Worm (Caenorhabditis elegans): Measurements from ENCODE around the gene clec-175.
A peak's percentile ranks its signal among the peaks of the same experiment; 100 is the strongest.

The clec-175 gene

DNA sequence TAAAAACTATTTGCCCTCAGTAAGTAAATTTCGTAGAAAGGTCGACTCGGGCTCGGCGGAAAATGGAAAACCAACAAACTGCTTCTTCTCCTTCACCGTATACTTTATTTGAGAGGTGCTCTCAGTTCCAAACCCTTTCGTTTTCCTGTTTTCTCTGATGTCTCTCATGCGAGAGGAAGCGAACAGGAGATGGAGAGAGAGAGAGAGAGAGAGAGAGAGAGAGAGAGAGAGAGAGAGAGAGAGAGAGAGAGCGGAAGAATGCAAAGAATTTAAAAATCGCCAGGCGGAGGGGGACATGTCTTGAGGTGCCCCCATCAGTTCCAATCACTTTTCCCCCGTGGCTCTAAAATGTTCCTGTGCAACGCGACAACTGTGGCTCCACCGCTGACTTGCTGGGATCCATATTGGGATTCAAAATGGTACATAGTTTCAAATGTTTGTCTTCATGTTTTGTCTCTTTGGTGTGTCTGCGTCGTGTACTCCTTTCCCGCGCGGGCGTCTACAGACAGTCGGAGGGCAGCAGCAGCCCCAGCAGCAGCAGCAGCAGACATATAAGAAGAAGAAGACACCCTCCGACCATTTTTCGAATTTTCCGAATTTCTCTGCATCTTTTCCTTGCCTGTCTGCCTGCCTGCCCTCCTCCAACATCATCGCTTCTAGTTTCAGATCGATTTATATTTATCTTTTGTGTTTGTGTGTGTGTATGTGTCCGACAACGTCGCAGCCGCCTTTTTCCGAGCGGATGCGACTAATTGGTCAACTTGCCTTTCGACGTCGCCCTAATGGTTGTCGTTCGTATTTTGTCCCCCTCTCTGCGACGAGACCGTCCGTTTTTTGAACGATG lies 32.4 kb downstream of the clec-175 start, which contains the start of gene R08C7.11:
TSS of gene R08C7.11 (minus strand) at position 608 of the 844 bp plus-strand sequence.
- TF ChIP-seq tbx-2 (tag; optimal IDR thresholded peaks at IDR 0.05): no peak
- TF ChIP-seq nhr-43 (tag; optimal IDR thresholded peaks at IDR 0.05; ENCODE audit: poor library complexity, severe bottlenecking): peak; percentile 23
- no peak for TF ChIP-seq sea-2 (GFP tag; optimal IDR thresholded peaks at IDR 0.05)
- peak; percentile 31 for TF ChIP-seq lin-39 (tag; optimal IDR thresholded peaks at IDR 0.05)
- TF ChIP-seq mml-1 (tag; optimal IDR thresholded peaks at IDR 0.05): no peak
- no peak for TF ChIP-seq nhr-12 (tag; optimal IDR thresholded peaks at IDR 0.05)
- no peak for TF ChIP-seq pqm-1 (tag; optimal IDR thresholded peaks at IDR 0.05)
- no peak for TF ChIP-seq lin-15B (tag; optimal IDR thresholded peaks at IDR 0.05)
- no peak for TF ChIP-seq ceh-9 (tag; optimal IDR thresholded peaks at IDR 0.05)
- no peak for TF ChIP-seq aly-2 (tag; optimal IDR thresholded peaks at IDR 0.05)
- TF ChIP-seq elt-2 (tag; optimal IDR thresholded peaks at IDR 0.05): peak; percentile 14
- no peak for TF ChIP-seq egl-27 (tag; optimal IDR thresholded peaks at IDR 0.05)
- TF ChIP-seq pha-4 (tag; optimal IDR thresholded peaks at IDR 0.05): peak; percentile 67
- TF ChIP-seq ztf-11 (tag; optimal IDR thresholded peaks at IDR 0.05): no peak
- no peak for TF ChIP-seq R02D3.7 (tag; optimal IDR thresholded peaks at IDR 0.05)
- TF ChIP-seq ceh-28 (tag; optimal IDR thresholded peaks at IDR 0.05): peak; percentile 34
- no peak for TF ChIP-seq ama-1 (optimal IDR thresholded peaks at IDR 0.05)
- peak; percentile 1 for TF ChIP-seq snpc-4 (tag; optimal IDR thresholded peaks at IDR 0.05)
- TF ChIP-seq nhr-28 (tag; optimal IDR thresholded peaks at IDR 0.05): no peak
- TF ChIP-seq elt-3 (tag; optimal IDR thresholded peaks at IDR 0.05): peak in 1 of 3 experiments; percentile 17
- TF ChIP-seq nhr-25 (tag; optimal IDR thresholded peaks at IDR 0.05): peak; percentile 78
- TF ChIP-seq nfya-1 (tag; optimal IDR thresholded peaks at IDR 0.05; ENCODE audit: insufficient read depth): peak; percentile 33
- TF ChIP-seq nhr-23 (tag; optimal IDR thresholded peaks at IDR 0.05): peak; percentile 68
- TF ChIP-seq unc-62 (GFP tag; optimal IDR thresholded peaks at IDR 0.05): no peak

DNA sequence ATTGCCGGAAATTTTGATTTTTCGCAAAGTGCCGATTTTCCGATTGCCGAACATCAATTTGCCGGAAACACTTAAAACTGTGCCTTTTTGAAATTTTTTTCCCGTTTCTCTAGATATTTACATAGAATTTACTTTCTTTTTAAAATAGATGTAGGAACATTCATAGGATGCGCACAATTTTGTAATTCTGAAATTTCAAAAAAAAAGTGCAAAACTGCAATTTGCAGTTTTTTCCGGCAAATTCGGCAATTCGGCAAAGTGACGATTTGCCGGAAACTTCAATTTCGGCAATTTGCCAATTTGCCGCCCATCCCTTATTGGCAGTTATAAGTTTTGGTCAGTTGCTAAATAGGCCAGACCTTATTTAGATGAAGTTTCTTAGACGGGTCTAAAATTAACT lies 34.5 kb downstream of the clec-175 start:
- TF ChIP-seq ztf-11 (tag; optimal IDR thresholded peaks at IDR 0.05) (no peak), ZK546.5 (tag; optimal IDR thresholded peaks at IDR 0.05) (no peak), unc-62 (GFP tag; optimal IDR thresholded peaks at IDR 0.05) (no peak), ama-1 (optimal IDR thresholded peaks at IDR 0.05) (no peak), pqm-1 (tag; optimal IDR thresholded peaks at IDR 0.05) (no peak), mml-1 (tag; optimal IDR thresholded peaks at IDR 0.05) (no peak), lin-15B (tag; optimal IDR thresholded peaks at IDR 0.05) (no peak), ceh-16 (tag; optimal IDR thresholded peaks at IDR 0.05) (no peak)

DNA sequence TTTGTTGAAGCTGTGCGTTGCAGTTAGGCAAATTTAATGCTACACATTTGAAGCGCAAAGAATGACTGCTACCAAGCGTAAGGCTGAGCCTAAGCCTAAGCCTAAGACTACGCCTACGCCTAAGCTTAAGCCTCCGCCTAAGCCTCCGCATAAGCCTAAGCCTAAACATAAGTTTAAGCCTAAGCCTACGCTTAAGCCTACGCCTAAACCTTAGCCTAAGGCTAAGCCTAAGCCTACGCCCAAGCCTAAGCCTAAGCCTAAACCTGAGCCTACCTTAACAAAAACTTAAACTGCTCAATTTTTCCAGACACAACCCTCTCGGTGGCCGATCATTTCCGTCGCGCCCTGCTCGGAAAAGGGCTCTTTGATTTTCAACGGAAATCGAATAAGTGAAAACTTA lies 37.2 kb downstream of the clec-175 start:
- no peak for TF ChIP-seq nhr-77 (tag; optimal IDR thresholded peaks at IDR 0.05)
- no peak for TF ChIP-seq egl-5 (tag; optimal IDR thresholded peaks at IDR 0.05)
- TF ChIP-seq elt-2 (tag; optimal IDR thresholded peaks at IDR 0.05): no peak
- no peak for TF ChIP-seq fos-1 (tag; optimal IDR thresholded peaks at IDR 0.05)
- TF ChIP-seq nhr-67 (tag; optimal IDR thresholded peaks at IDR 0.05): no peak
- no peak for TF ChIP-seq nfya-1 (tag; optimal IDR thresholded peaks at IDR 0.05; ENCODE audit: insufficient read depth)
- TF ChIP-seq lin-39 (tag; optimal IDR thresholded peaks at IDR 0.05): no peak

DNA sequence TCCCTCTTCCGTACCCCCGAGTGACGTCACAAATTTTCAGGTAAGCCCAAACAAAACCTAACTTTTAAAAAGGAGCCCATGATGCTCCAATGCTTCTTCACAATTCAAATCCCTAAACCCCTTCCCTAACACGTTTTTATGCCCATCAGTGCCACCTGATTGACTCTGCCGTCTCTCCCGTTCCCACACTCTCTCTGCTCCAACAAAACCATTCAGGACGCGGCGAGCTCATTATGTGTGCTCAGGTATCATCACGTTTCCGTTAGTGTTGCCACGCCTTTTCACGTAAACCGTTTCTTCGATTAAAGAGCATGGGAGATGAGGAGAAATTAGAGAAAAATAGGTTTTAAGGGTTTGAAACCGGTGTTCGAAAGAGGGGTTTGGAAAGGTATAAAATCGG lies 41.0 kb downstream of the clec-175 start, which contains the start of gene M01H9.2:
TSS of gene M01H9.2 (minus strand) at position 101 of the 400 bp plus-strand sequence.
- TF ChIP-seq ZK546.5 (tag; optimal IDR thresholded peaks at IDR 0.05) (no peak), elt-3 (tag; optimal IDR thresholded peaks at IDR 0.05) (no peak), mdl-1 (tag; optimal IDR thresholded peaks at IDR 0.05) (no peak), lin-15B (tag; optimal IDR thresholded peaks at IDR 0.05) (no peak)

DNA sequence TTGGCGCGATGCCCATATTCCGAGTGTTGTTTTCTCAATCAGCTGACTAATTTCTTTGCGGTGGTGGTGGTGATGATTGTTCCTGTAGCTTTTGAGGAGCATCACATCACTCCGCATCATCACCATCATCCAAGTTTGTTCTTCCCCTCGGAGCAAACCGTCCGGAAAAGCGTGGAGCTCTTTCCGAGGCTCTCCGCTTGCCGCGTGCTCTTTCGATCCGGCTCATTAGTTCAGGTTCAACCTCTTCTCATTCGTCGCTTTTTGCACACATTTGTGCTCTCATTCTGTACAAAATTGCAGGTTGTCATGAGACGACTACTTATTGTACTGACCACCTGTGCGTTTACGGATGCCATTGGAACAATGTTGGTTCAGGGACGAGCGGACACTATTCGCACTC lies 43.1 kb downstream of the clec-175 start, which contains the start of gene M01H9.5:
TSS of gene M01H9.5 (plus strand) at position 301 of the 400 bp plus-strand sequence.
- TF ChIP-seq egl-27 (tag; optimal IDR thresholded peaks at IDR 0.05) (no peak), ceh-9 (tag; optimal IDR thresholded peaks at IDR 0.05) (no peak), hmg-11 (tag; optimal IDR thresholded peaks at IDR 0.05) (no peak), nhr-67 (tag; optimal IDR thresholded peaks at IDR 0.05) (no peak), lin-39 (tag; optimal IDR thresholded peaks at IDR 0.05) (no peak), aly-2 (tag; optimal IDR thresholded peaks at IDR 0.05) (no peak), eor-1 (tag; optimal IDR thresholded peaks at IDR 0.05) (no peak), ceh-28 (tag; optimal IDR thresholded peaks at IDR 0.05) (no peak), daf-12 (tag; optimal IDR thresholded peaks at IDR 0.05) (no peak), mdl-1 (tag; optimal IDR thresholded peaks at IDR 0.05) (no peak)
